Worm (Caenorhabditis elegans) whole organism, L4/young adult: ENCODE results near the gene bath-29.

Experiments used
- dao-5 ChIP-seq: sonication (generic microtip); optimal IDR thresholded peaks from 2 replicates; lab custom pipeline; 2016; ENCODE audit warnings: missing genotype, missing genetic modification characterization, moderate library complexity, missing compliant biosample characterization
- him-1 ChIP-seq: sonication (generic microtip); optimal IDR thresholded peaks from 2 replicates; lab custom pipeline; 2016; ENCODE audit warnings: missing genotype, missing genetic modification reagents, missing genetic modification characterization, missing compliant biosample characterization

- no peak for TF ChIP-seq dao-5 (tag; lab: Kevin White, UChicago)
- TF ChIP-seq him-1 (tag; lab: Kevin White, UChicago): no peak
These were observed 39.1 kb downstream of the bath-29 start, which contains the start of gene T06D4.6 for ce11 chrII:3387503-3387902.
